Fruit fly (Drosophila melanogaster) whole organism, embryonic: Measurements from ENCODE around the gene Hph.

Source experiments
- BEAF-32 ChIP-seq: fragments of 200-800 bp; sonication (Bioruptor generic); optimal IDR thresholded peaks from 3 replicates; lab custom pipeline; 2017; ENCODE audit warnings: missing biosample characterization, missing genetic modification characterization, mild to moderate bottlenecking, moderate library complexity, missing genetic modification reagents
- CG10366 ChIP-seq: fragments of 200-800 bp; sonication (Bioruptor generic); IDR thresholded peaks from 2 replicates; pipeline ENCODE4 v1.3.6; 2022; ENCODE audit warnings: missing biosample characterization, missing genetic modification characterization
- CG11504 ChIP-seq: fragments of 200-800 bp; sonication (Bioruptor generic); optimal IDR thresholded peaks from 3 replicates; lab custom pipeline; 2019; ENCODE audit warnings: missing biosample characterization, mild to moderate bottlenecking, missing genetic modification characterization, moderate library complexity
- CG12219 ChIP-seq: fragments of 200-800 bp; sonication (Bioruptor generic); optimal IDR thresholded peaks from 3 replicates; lab custom pipeline; 2018; ENCODE audit warnings: missing biosample characterization, mild to moderate bottlenecking, missing genetic modification characterization
- CG12744 ChIP-seq: fragments of 200-800 bp; sonication (Bioruptor generic); optimal IDR thresholded peaks from 2 replicates; lab custom pipeline; 2016; ENCODE audit warnings: missing biosample characterization, missing genetic modification characterization
- CG15073 ChIP-seq: fragments of 200-800 bp; sonication (Bioruptor generic); optimal IDR thresholded peaks from 2 replicates; lab custom pipeline; 2016; ENCODE audit warnings: missing biosample characterization, missing genetic modification characterization
- CG1529 ChIP-seq: fragments of 200-800 bp; sonication (Bioruptor generic); optimal IDR thresholded peaks from 3 replicates; lab custom pipeline; 2018; ENCODE audit warnings: missing biosample characterization, missing genetic modification characterization
- CG15479 ChIP-seq: fragments of 200-800 bp; sonication (Bioruptor generic); optimal IDR thresholded peaks from 3 replicates; lab custom pipeline; 2019; ENCODE audit warnings: missing biosample characterization, mild to moderate bottlenecking, missing genetic modification characterization, moderate library complexity
- CG31224 ChIP-seq: fragments of 200-800 bp; sonication (Bioruptor generic); IDR thresholded peaks from 2 replicates; pipeline ENCODE4 v1.3.6; 2022; ENCODE audit warnings: missing biosample characterization, missing genetic modification characterization
- CG4360 ChIP-seq: fragments of 200-800 bp; sonication (Bioruptor generic); IDR thresholded peaks from 2 replicates; pipeline ENCODE4 v1.3.6; 2022; ENCODE audit warnings: missing biosample characterization, missing genetic modification characterization
- CG6813 ChIP-seq: fragments of 200-800 bp; sonication (Bioruptor generic); optimal IDR thresholded peaks from 2 replicates; lab custom pipeline; 2017; ENCODE audit warnings: missing biosample characterization, missing genetic modification characterization, mild to moderate bottlenecking, moderate library complexity, missing genetic modification reagents
- CG7786 ChIP-seq: fragments of 200-800 bp; sonication (Bioruptor generic); optimal IDR thresholded peaks from 2 replicates; lab custom pipeline; 2016; ENCODE audit warnings: missing biosample characterization, missing genetic modification characterization
- CG8944 ChIP-seq: fragments of 200-800 bp; sonication (Bioruptor generic); optimal IDR thresholded peaks from 3 replicates; lab custom pipeline; 2016; ENCODE audit warnings: missing biosample characterization, missing genetic modification characterization
- CG9797 ChIP-seq: fragments of 200-800 bp; sonication (Bioruptor generic); optimal IDR thresholded peaks from 3 replicates; lab custom pipeline; 2018; ENCODE audit warnings: missing biosample characterization, mild to moderate bottlenecking, missing genetic modification characterization
- CG9817 ChIP-seq: fragments of 200-800 bp; sonication (Bioruptor generic); optimal IDR thresholded peaks from 2 replicates; lab custom pipeline; 2018; ENCODE audit warnings: missing biosample characterization, mild to moderate bottlenecking, missing genetic modification characterization, moderate library complexity
- CTCF ChIP-seq: fragments of 200-800 bp; sonication (Bioruptor generic); optimal IDR thresholded peaks from 2 replicates; lab custom pipeline; 2017; ENCODE audit warnings: missing biosample characterization, mild to moderate bottlenecking, missing genetic modification characterization, moderate library complexity
- Eip74EF ChIP-seq, 2 experiments: fragments of 200-800 bp in 1 of 2; fragments of >200 bp in 1 of 2; sonication (Bioruptor generic) in 1 of 2; optimal IDR thresholded peaks; 2 replicates each; lab custom pipeline; 2017 to 2019; ENCODE audit warnings: missing biosample characterization in 2 of 2, missing genetic modification characterization in 2 of 2, mild to moderate bottlenecking in 1 of 2, moderate library complexity in 1 of 2
- Ets97D ChIP-seq: fragments of 200-800 bp; sonication (Bioruptor generic); optimal IDR thresholded peaks from 3 replicates; lab custom pipeline; 2016; ENCODE audit warnings: missing biosample characterization, missing genetic modification characterization
- Hey ChIP-seq: fragments of 200-800 bp; sonication (Bioruptor generic); optimal IDR thresholded peaks from 3 replicates; lab custom pipeline; 2018; ENCODE audit warnings: missing biosample characterization, mild to moderate bottlenecking, missing genetic modification characterization
- Hr39 ChIP-seq: fragments of >200 bp; optimal IDR thresholded peaks from 2 replicates; lab custom pipeline; 2017
- Oli ChIP-seq: fragments of 200-800 bp; sonication (Bioruptor generic); optimal IDR thresholded peaks from 2 replicates; lab custom pipeline; 2018; ENCODE audit warnings: missing biosample characterization, mild to moderate bottlenecking, missing genetic modification characterization, moderate library complexity
- az2 ChIP-seq: fragments of 200-800 bp; sonication (Bioruptor generic); optimal IDR thresholded peaks from 3 replicates; lab custom pipeline; 2016; ENCODE audit warnings: missing biosample characterization, missing genetic modification characterization
- cad ChIP-seq: fragments of >200 bp; optimal IDR thresholded peaks from 2 replicates; lab custom pipeline; 2017; ENCODE audit warnings: missing biosample characterization, missing genetic modification characterization
- chif ChIP-seq, 2 experiments: fragments of 200-800 bp; sonication (Bioruptor generic); optimal IDR thresholded peaks; 3 replicates each; lab custom pipeline; 2016; ENCODE audit warnings: missing biosample characterization in 2 of 2, missing genetic modification characterization in 2 of 2
- chn ChIP-seq: fragments of 200-800 bp; sonication (Bioruptor generic); optimal IDR thresholded peaks from 2 replicates; lab custom pipeline; 2016; ENCODE audit warnings: missing biosample characterization, missing genetic modification characterization
- ci ChIP-seq: fragments of 200-800 bp; sonication (Bioruptor generic); IDR thresholded peaks from 3 replicates; pipeline ENCODE4 v1.3.6; 2022; ENCODE audit warnings: missing biosample characterization, missing genetic modification characterization
- croc ChIP-seq: fragments of 200-800 bp; sonication (Bioruptor generic); conservative IDR thresholded peaks from 3 replicates; pipeline ENCODE4 v1.3.6; 2022; ENCODE audit warnings: missing biosample characterization, missing genetic modification characterization
- dmrt99B ChIP-seq: fragments of 200-800 bp; sonication (Bioruptor generic); optimal IDR thresholded peaks from 2 replicates; lab custom pipeline; 2018; ENCODE audit warnings: missing biosample characterization, mild to moderate bottlenecking, missing genetic modification characterization, moderate library complexity
- emc ChIP-seq: fragments of 200-800 bp; sonication (Bioruptor generic); optimal IDR thresholded peaks from 2 replicates; lab custom pipeline; 2016; ENCODE audit warnings: missing biosample characterization, missing genetic modification characterization
- gfzf ChIP-seq: fragments of 200-800 bp; sonication (Bioruptor generic); optimal IDR thresholded peaks from 2 replicates; lab custom pipeline; 2016; ENCODE audit warnings: missing biosample characterization, mild to moderate bottlenecking, missing genetic modification characterization, moderate library complexity
- her ChIP-seq: fragments of 200-800 bp; sonication (Bioruptor generic); optimal IDR thresholded peaks from 2 replicates; lab custom pipeline; 2016; ENCODE audit warnings: missing biosample characterization, missing genetic modification characterization
- inv ChIP-seq: fragments of 200-800 bp; sonication (Bioruptor generic); IDR thresholded peaks from 2 replicates; pipeline ENCODE4 v1.3.6; 2022; ENCODE audit warnings: missing biosample characterization, missing genetic modification characterization; ENCODE audit not compliant: partially characterized antibody
- jing ChIP-seq: fragments of 200-800 bp; sonication (Bioruptor generic); optimal IDR thresholded peaks from 2 replicates; lab custom pipeline; 2018; ENCODE audit warnings: missing biosample characterization, mild to moderate bottlenecking, missing genetic modification characterization
- kah ChIP-seq: fragments of 200-800 bp; sonication (Bioruptor generic); optimal IDR thresholded peaks from 2 replicates; lab custom pipeline; 2018; ENCODE audit warnings: missing biosample characterization, mild to moderate bottlenecking, missing genetic modification characterization
- kay ChIP-seq: fragments of 200-800 bp; sonication (Bioruptor generic); optimal IDR thresholded peaks from 2 replicates; lab custom pipeline; 2016; ENCODE audit warnings: missing biosample characterization, missing genetic modification characterization
- klu ChIP-seq: fragments of 200-800 bp; sonication (Bioruptor generic); IDR thresholded peaks from 2 replicates; pipeline ENCODE4 v1.3.6; 2022; ENCODE audit warnings: missing biosample characterization, missing genetic modification characterization
- nmo ChIP-seq: fragments of 200-800 bp; sonication (Bioruptor generic); optimal IDR thresholded peaks from 2 replicates; lab custom pipeline; 2018; ENCODE audit warnings: missing biosample characterization, mild to moderate bottlenecking, missing genetic modification characterization, moderate library complexity
- onecut ChIP-seq: fragments of 200-800 bp; sonication (Bioruptor generic); IDR thresholded peaks from 2 replicates; pipeline ENCODE4 v1.3.6; 2022; ENCODE audit warnings: missing biosample characterization, missing genetic modification characterization
- p53 ChIP-seq: fragments of 200-800 bp; sonication (Bioruptor generic); optimal IDR thresholded peaks from 2 replicates; lab custom pipeline; 2016; ENCODE audit warnings: missing biosample characterization, missing genetic modification characterization
- pho ChIP-seq: fragments of 200-800 bp; sonication (Bioruptor generic); optimal IDR thresholded peaks from 2 replicates; lab custom pipeline; 2016; ENCODE audit warnings: missing biosample characterization, missing genetic modification characterization
- rib ChIP-seq: fragments of 200-800 bp; sonication (Bioruptor generic); IDR thresholded peaks from 2 replicates; pipeline ENCODE4 v1.3.6; 2022; ENCODE audit warnings: missing biosample characterization, missing genetic modification characterization
- run ChIP-seq: fragments of 200-800 bp; sonication (Bioruptor generic); optimal IDR thresholded peaks from 3 replicates; lab custom pipeline; 2018; ENCODE audit warnings: missing biosample characterization, mild to moderate bottlenecking, missing genetic modification characterization
- sima ChIP-seq: fragments of 200-800 bp; sonication (Bioruptor generic); optimal IDR thresholded peaks from 2 replicates; lab custom pipeline; 2016; ENCODE audit warnings: missing biosample characterization, missing genetic modification characterization
- tin ChIP-seq: fragments of 200-800 bp; sonication (Bioruptor generic); optimal IDR thresholded peaks from 3 replicates; lab custom pipeline; 2016; ENCODE audit warnings: missing biosample characterization, missing genetic modification characterization
- trh ChIP-seq: fragments of 200-800 bp; sonication (Bioruptor generic); optimal IDR thresholded peaks from 2 replicates; lab custom pipeline; 2016; ENCODE audit warnings: missing biosample characterization, missing genetic modification characterization
- twi ChIP-seq: fragments of 200-800 bp; optimal IDR thresholded peaks from 2 replicates; lab custom pipeline; 2019; ENCODE audit warnings: missing biosample characterization, mild to moderate bottlenecking, missing genetic modification characterization, moderate library complexity
- tx ChIP-seq: fragments of 200-800 bp; sonication (Bioruptor generic); optimal IDR thresholded peaks from 2 replicates; lab custom pipeline; 2016; ENCODE audit warnings: missing biosample characterization, missing genetic modification characterization
- unc-4 ChIP-seq: fragments of 200-800 bp; sonication (Bioruptor generic); IDR thresholded peaks from 2 replicates; pipeline ENCODE4 v1.3.6; 2022; ENCODE audit warnings: missing biosample characterization, missing genetic modification characterization; ENCODE audit not compliant: partially characterized antibody
- usp ChIP-seq: fragments of >200 bp; optimal IDR thresholded peaks from 2 replicates; lab custom pipeline; 2017; ENCODE audit warnings: missing biosample characterization, missing genetic modification characterization
- z ChIP-seq: fragments of 200-800 bp; sonication (Bioruptor generic); IDR thresholded peaks from 3 replicates; pipeline ENCODE4 v1.3.6; 2022; ENCODE audit warnings: missing biosample characterization, missing genetic modification characterization

Hph gene

dm6 chr3R:5215334-5216307, 41.2 kb upstream of the Hph start (continued):
- peak; percentile 45 for TF ChIP-seq gfzf (GFP tag; lab: Kevin White, UChicago)
- TF ChIP-seq twi (tag; lab: Kevin White, UChicago) = peak; percentile 88
- TF ChIP-seq jing = peak; percentile 93
- TF ChIP-seq CG6813 (GFP tag; lab: Kevin White, UChicago) = peak; percentile 100
- TF ChIP-seq CG4360 (GFP tag; lab: Robert Waterston, UW) = peak; percentile 93
- peak; percentile 88 for TF ChIP-seq CG15073 (GFP tag; lab: Kevin White, UChicago)
- peak; percentile 93 for TF ChIP-seq run (tag; lab: Kevin White, UChicago)
- TF ChIP-seq CG11504 (tag; lab: Kevin White, UChicago) = peak; percentile 87
- no peak for TF ChIP-seq BEAF-32 (GFP tag; lab: Kevin White, UChicago)
- TF ChIP-seq tx (GFP tag; lab: Kevin White, UChicago) = peak; percentile 92
- peak; percentile 77 for TF ChIP-seq emc (GFP tag; lab: Kevin White, UChicago)
- TF ChIP-seq CG8944 (GFP tag; lab: Kevin White, UChicago) = peak; percentile 99
- TF ChIP-seq nmo (GFP tag; lab: Kevin White, UChicago) = peak; percentile 68
- TF ChIP-seq tin (GFP tag; lab: Kevin White, UChicago) = peak; percentile 95
- TF ChIP-seq p53 (GFP tag; lab: Kevin White, UChicago) = peak; percentile 98
- peak; percentile 77 for TF ChIP-seq CG9797 (GFP tag; lab: Kevin White, UChicago)
- TF ChIP-seq kay (GFP tag; lab: Kevin White, UChicago) = peak; percentile 95
- TF ChIP-seq CG12219 = peak; percentile 94
- peak; percentile 99 for TF ChIP-seq trh
- peak; percentile 93 for TF ChIP-seq az2 (GFP tag; lab: Kevin White, UChicago)
- TF ChIP-seq onecut = peak; percentile 97
- TF ChIP-seq CG1529 (GFP tag; lab: Kevin White, UChicago) = peak; percentile 99
- TF ChIP-seq dmrt99B (tag; lab: Kevin White, UChicago) = peak; percentile 92
- no peak; the same call in 1 of the 2 replicates for TF ChIP-seq unc-4 (GFP tag; lab: Robert Waterston, UW)
- peak; percentile 89 for TF ChIP-seq z
- TF ChIP-seq sima (GFP tag; lab: Kevin White, UChicago) = peak; percentile 94
- TF ChIP-seq pho (GFP tag; lab: Kevin White, UChicago) = peak; percentile 81
- TF ChIP-seq Hr39 = no peak
- TF ChIP-seq CG15479 (GFP tag; lab: Kevin White, UChicago) = peak; percentile 82
- peak; percentile 91 for TF ChIP-seq Hey (tag; lab: Kevin White, UChicago)
- no peak for TF ChIP-seq usp (GFP tag; lab: Kevin White, UChicago)
- peak; percentile 99 for TF ChIP-seq chif (GFP tag; optimal IDR thresholded peaks at IDR 0.05; lab: Kevin White, UChicago)
- TF ChIP-seq klu (GFP tag; lab: Robert Waterston, UW) = peak; percentile 51
- TF ChIP-seq Oli (tag; lab: Kevin White, UChicago) = peak; percentile 78
- peak; percentile 96 for TF ChIP-seq her (GFP tag; lab: Kevin White, UChicago)
- no peak for TF ChIP-seq cad
- peak; percentile 96 for TF ChIP-seq CG7786
- TF ChIP-seq rib = peak; percentile 84
- TF ChIP-seq CG31224 (GFP tag; lab: Robert Waterston, UW) = peak; percentile 74
- TF ChIP-seq CG12744 (GFP tag; lab: Kevin White, UChicago) = peak; percentile 94
- peak; percentile 67 for TF ChIP-seq CG9817 (tag; lab: Kevin White, UChicago)
- TF ChIP-seq inv = no peak
- TF ChIP-seq Ets97D (GFP tag; lab: Kevin White, UChicago) = peak; percentile 91
- peak; percentile 83 for TF ChIP-seq croc (GFP tag; lab: Robert Waterston, UW)
- peak; percentile 98 for TF ChIP-seq chn (GFP tag; lab: Kevin White, UChicago)
- TF ChIP-seq ci (GFP tag; lab: Robert Waterston, UW) = peak; percentile 100
- TF ChIP-seq kah (GFP tag; lab: Kevin White, UChicago) = peak; percentile 92
- peak; percentile 72 for TF ChIP-seq CTCF
- TF ChIP-seq Eip74EF (GFP tag; optimal IDR thresholded peaks at IDR 0.05; lab: Kevin White, UChicago) = peak in 1 of 2 experiments; percentile 89
- peak; percentile 88 for TF ChIP-seq CG10366
